Fruit fly (Drosophila melanogaster): ENCODE measurements around the gene dl.

- no peak for TF ChIP-seq rn (GFP tag; IDR thresholded peaks at IDR 0.05)
- no peak for TF ChIP-seq CG8301 (tag; optimal IDR thresholded peaks at IDR 0.05)
- no peak for TF ChIP-seq CG14655 (GFP tag; optimal IDR thresholded peaks at IDR 0.05)
- no peak for TF ChIP-seq CG12605 (GFP tag; IDR thresholded peaks at IDR 0.05)
- TF ChIP-seq CG10348 (GFP tag; IDR thresholded peaks at IDR 0.05): no peak
- no peak for TF ChIP-seq CG34367 (tag; optimal IDR thresholded peaks at IDR 0.05)
- no peak for TF ChIP-seq CG15710 (tag; optimal IDR thresholded peaks at IDR 0.05)
- TF ChIP-seq Pif1B (GFP tag; optimal IDR thresholded peaks at IDR 0.05): no peak
- no peak for TF ChIP-seq Pif1A (GFP tag; optimal IDR thresholded peaks at IDR 0.05)
- no peak for TF ChIP-seq CG32121 (GFP tag; IDR thresholded peaks at IDR 0.05)
- TF ChIP-seq gl (tag; optimal IDR thresholded peaks at IDR 0.05): no peak
- no peak for TF ChIP-seq CG17806 (tag; optimal IDR thresholded peaks at IDR 0.05)
- TF ChIP-seq CG4496 (GFP tag; IDR thresholded peaks at IDR 0.05): no peak
Observed at dm6 chr2L:17452624-17453023, 2.5 kb upstream of the dl start, which contains the start of gene CG5050.

All from whole organism, pupa.